Worm (Caenorhabditis elegans): Measurements from ENCODE around the gene cest-16.

The cest-16 gene

DNA sequence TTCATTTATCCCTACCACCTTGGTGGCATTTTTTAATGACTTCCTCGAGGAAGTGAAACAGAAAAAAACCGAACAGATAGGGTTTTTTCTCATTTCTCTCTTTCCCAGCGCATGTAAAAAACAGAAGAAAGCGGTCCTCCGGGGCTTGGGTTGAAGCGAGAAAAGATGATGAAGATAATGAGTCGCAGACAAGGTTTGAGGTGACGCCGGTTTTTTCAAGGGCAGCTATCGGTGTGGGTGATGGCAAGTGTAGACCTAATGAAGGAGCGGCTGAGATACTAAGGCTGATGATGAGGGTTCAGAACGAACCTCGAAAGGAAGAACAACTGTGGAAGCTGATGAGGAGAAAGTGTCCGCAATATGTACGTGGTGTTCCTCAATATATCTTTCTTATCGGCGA, 21.1 kb downstream of the cest-16 start (continued):
- TF ChIP-seq aly-2 (tag; optimal IDR thresholded peaks at IDR 0.05) (no peak), set-16 (GFP tag; IDR thresholded peaks at IDR 0.05) (no peak), tra-1 (GFP tag; IDR thresholded peaks at IDR 0.05) (0 out of 2 replicates have a peak, but pooled peaks have one; percentile 19), Y105C5A.15 (GFP tag; IDR thresholded peaks at IDR 0.05) (no peak), fkh-10 (GFP tag; optimal IDR thresholded peaks at IDR 0.05) (no peak), unc-62 (GFP tag; optimal IDR thresholded peaks at IDR 0.05 in 1 of 2) (peak in 1 of 2 experiments; percentile 24), unc-62 (tag; optimal IDR thresholded peaks at IDR 0.05) (no peak), dpl-1 (GFP tag; optimal IDR thresholded peaks at IDR 0.05) (no peak), aha-1 (tag) (peak; percentile 40), dmd-8 (GFP tag; IDR thresholded peaks at IDR 0.05) (no peak)

DNA sequence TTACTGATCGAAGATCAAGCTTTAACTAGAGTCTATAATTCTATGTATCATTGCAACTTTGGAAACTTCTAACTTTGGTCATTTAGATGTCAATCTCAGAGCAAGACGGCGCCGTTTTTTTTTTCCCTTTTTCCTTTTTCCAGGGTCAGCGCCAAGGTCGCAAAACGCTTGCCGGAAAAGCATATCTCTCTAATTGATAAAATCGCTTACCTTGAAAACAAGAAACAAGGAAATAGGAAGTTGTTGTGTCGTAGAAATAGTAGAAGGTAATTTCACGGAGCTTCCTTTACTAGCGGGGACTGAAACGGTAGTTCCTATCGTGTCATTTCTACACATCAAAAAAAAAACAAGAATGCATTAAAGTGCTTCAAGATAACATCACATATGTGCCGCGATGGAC, 21.6 kb downstream of the cest-16 start:
- peak; percentile 52 for TF ChIP-seq nhr-25 (tag; optimal IDR thresholded peaks at IDR 0.05; ENCODE audit: borderline replicate concordance, insufficient read depth)
- TF ChIP-seq F26F4.8 (GFP tag; conservative IDR thresholded peaks at IDR 0.05): no peak
- no peak for TF ChIP-seq aha-1 (tag)
- no peak for TF ChIP-seq mxl-2 (GFP tag; conservative IDR thresholded peaks at IDR 0.05)
- TF ChIP-seq daf-12 (tag; optimal IDR thresholded peaks at IDR 0.05): no peak
- no peak for TF ChIP-seq ctbp-1 (GFP tag; IDR thresholded peaks at IDR 0.05)

DNA sequence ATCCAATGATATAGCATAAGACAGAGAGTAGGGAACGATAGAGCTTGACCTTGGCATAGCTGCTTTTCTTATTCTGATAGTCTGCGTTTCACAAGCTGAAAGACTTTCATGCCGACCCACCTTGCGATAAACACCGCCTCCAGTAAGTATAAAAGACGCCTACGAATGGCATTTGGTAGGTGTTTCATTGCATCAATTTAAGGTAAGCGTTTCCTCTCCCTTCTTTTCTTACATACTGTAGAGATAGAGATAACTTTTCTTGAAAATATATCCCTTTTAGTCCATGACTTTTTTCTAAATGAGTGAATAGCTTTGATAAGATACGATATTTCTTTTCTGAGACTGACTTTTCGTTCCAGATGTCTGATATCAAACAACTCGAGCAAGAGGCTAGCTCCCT, 23.4 kb downstream of the cest-16 start, which contains the start of gene col-167:
Gene col-167, plus strand, starts transcription at position 360 of the 400 bp plus-strand sequence.
- TF ChIP-seq ama-1 (optimal IDR thresholded peaks at IDR 0.05) (no peak), dpl-1 (GFP tag; optimal IDR thresholded peaks at IDR 0.05) (no peak), nhr-28 (tag; optimal IDR thresholded peaks at IDR 0.05) (peak; percentile 25), spr-3 (GFP tag; optimal IDR thresholded peaks at IDR 0.05) (no peak), php-3 (GFP tag; IDR thresholded peaks at IDR 0.05) (no peak), egl-43 (GFP tag; IDR thresholded peaks at IDR 0.05) (no peak), Y105C5A.15 (GFP tag; IDR thresholded peaks at IDR 0.05) (no peak), mep-1 (tag; optimal IDR thresholded peaks at IDR 0.05) (peak; percentile 24), lin-13 (GFP tag; optimal IDR thresholded peaks at IDR 0.05) (no peak), aha-1 (tag) (no peak), nhr-6 (tag; optimal IDR thresholded peaks at IDR 0.05) (peak; percentile 7), R02D3.7 (tag; optimal IDR thresholded peaks at IDR 0.05) (no peak), arid-1 (GFP tag; conservative IDR thresholded peaks at IDR 0.05) (no peak)

ce11 chrX:6324124-6324893, 24.6 kb downstream of the cest-16 start:
- TF ChIP-seq hlh-30 (tag; optimal IDR thresholded peaks at IDR 0.05; ENCODE audit: insufficient read depth): peak; percentile 3
- peak; percentile 74 for TF ChIP-seq set-16 (GFP tag; IDR thresholded peaks at IDR 0.05)
- TF ChIP-seq nhr-25 (tag; optimal IDR thresholded peaks at IDR 0.05; ENCODE audit: borderline replicate concordance, insufficient read depth): peak; percentile 33

DNA sequence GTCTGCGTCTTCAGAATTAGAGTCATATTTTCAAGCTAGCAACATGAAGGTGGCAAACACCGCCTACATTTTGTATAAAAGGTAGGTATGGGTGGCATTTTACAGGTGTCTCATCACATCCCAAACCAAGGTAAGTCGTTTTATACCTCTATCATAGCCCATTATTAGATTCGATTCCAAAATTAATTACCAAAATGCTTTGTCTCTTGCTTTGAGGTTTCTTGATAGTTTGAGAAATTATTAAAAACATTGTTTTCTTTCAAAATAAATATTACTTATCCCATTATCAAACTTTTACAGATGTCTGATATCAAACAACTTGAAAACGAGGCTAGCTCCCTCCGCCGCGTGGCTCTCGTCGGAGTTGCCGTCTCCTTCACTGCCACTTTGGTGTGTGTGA, 26.3 kb downstream of the cest-16 start, which contains the start of gene col-168:
Gene col-168, plus strand, starts transcription at position 301 of the 400 bp plus-strand sequence.
- TF ChIP-seq T20F7.1 (GFP tag; optimal IDR thresholded peaks at IDR 0.05) (no peak), ZK546.5 (tag; optimal IDR thresholded peaks at IDR 0.05) (no peak), skn-1 (tag; optimal IDR thresholded peaks at IDR 0.05) (no peak), nhr-28 (tag; optimal IDR thresholded peaks at IDR 0.05) (no peak), ctbp-1 (GFP tag; IDR thresholded peaks at IDR 0.05) (no peak), ztf-11 (tag; optimal IDR thresholded peaks at IDR 0.05) (no peak), unc-62 (GFP tag; optimal IDR thresholded peaks at IDR 0.05 in 1 of 2) (no peak), unc-62 (tag; optimal IDR thresholded peaks at IDR 0.05) (no peak), dve-1 (tag; optimal IDR thresholded peaks at IDR 0.05; ENCODE audit: insufficient read depth) (no peak), lir-3 (tag; optimal IDR thresholded peaks at IDR 0.05) (no peak), zip-2 (tag; optimal IDR thresholded peaks at IDR 0.05) (no peak), zip-11 (GFP tag; IDR thresholded peaks at IDR 0.05) (no peak), dmd-6 (GFP tag; IDR thresholded peaks at IDR 0.05) (no peak), F44E2.7 (GFP tag; IDR thresholded peaks at IDR 0.05) (no peak), unc-39 (tag; optimal IDR thresholded peaks at IDR 0.05) (no peak), lin-1 (GFP tag; IDR thresholded peaks at IDR 0.05) (no peak)
